Fruit fly (Drosophila melanogaster): Measurements from ENCODE around the gene Hsp67Bc.

Hsp67Bc gene

DNA sequence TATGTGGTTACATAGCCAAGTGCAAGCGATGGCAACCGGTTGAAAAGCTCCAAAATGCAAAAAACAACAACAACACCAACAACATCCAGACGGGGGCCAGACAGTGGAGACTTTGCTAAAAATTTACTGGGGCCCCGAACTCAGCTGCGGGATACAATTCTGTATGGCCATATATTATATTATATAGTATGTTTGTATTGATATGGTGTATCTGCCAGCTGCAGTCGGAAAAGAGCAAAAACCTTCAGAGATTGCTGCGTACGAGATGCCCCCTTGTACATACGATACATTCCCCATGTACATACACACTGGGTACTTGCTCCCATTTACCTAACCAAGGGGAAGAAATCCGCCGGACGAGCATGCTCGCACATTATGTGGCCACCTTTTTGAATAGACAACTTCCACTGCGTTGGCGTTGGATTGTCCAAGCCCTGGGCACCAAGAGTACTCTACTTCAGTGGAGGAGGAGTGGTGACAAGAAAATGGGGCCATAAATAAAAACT lies 8.1 kb upstream of the Hsp67Bc start:
- TF ChIP-seq chn (GFP tag; optimal IDR thresholded peaks at IDR 0.05) (no peak), Hr78 (GFP tag; optimal IDR thresholded peaks at IDR 0.05) (no peak), lov (optimal IDR thresholded peaks at IDR 0.05) (no peak), lov (GFP tag; IDR thresholded peaks at IDR 0.05) (no peak), CG17912 (GFP tag; optimal IDR thresholded peaks at IDR 0.05) (peak; percentile 12), Atf6 (GFP tag; IDR thresholded peaks at IDR 0.05) (no peak), Drgx (GFP tag; IDR thresholded peaks at IDR 0.05) (peak; percentile 2; the same call in 1 of the 2 replicates), Med (GFP tag) (peak; percentile 30), Pdp1 (GFP tag; optimal IDR thresholded peaks at IDR 0.05) (peak in 1 of 2 experiments; percentile 16), pum (GFP tag; optimal IDR thresholded peaks at IDR 0.05) (no peak), eyg (GFP tag; optimal IDR thresholded peaks at IDR 0.05) (no peak), CG9437 (GFP tag; optimal IDR thresholded peaks at IDR 0.05) (no peak), CG18599 (GFP tag; optimal IDR thresholded peaks at IDR 0.05) (no peak), CG18011 (GFP tag; optimal IDR thresholded peaks at IDR 0.05) (peak; percentile 9), CG8765 (GFP tag; IDR thresholded peaks at IDR 0.05) (no peak), B-H1 (GFP tag; IDR thresholded peaks at IDR 0.05) (no peak), CG14050 (GFP tag; IDR thresholded peaks at IDR 0.05) (no peak), nom (GFP tag; optimal IDR thresholded peaks at IDR 0.05) (peak; percentile 41), Doc3 (GFP tag; IDR thresholded peaks at IDR 0.05; ENCODE audit: partially characterized antibody) (0 out of 3 replicates have a peak, but pooled peaks have one; percentile 19), lbe (GFP tag; optimal IDR thresholded peaks at IDR 0.05) (peak; percentile 16), CG15696 (tag; optimal IDR thresholded peaks at IDR 0.05) (no peak), CG9727 (GFP tag; optimal IDR thresholded peaks at IDR 0.05) (no peak), Mrtf (GFP tag; IDR thresholded peaks at IDR 0.05) (no peak)

DNA sequence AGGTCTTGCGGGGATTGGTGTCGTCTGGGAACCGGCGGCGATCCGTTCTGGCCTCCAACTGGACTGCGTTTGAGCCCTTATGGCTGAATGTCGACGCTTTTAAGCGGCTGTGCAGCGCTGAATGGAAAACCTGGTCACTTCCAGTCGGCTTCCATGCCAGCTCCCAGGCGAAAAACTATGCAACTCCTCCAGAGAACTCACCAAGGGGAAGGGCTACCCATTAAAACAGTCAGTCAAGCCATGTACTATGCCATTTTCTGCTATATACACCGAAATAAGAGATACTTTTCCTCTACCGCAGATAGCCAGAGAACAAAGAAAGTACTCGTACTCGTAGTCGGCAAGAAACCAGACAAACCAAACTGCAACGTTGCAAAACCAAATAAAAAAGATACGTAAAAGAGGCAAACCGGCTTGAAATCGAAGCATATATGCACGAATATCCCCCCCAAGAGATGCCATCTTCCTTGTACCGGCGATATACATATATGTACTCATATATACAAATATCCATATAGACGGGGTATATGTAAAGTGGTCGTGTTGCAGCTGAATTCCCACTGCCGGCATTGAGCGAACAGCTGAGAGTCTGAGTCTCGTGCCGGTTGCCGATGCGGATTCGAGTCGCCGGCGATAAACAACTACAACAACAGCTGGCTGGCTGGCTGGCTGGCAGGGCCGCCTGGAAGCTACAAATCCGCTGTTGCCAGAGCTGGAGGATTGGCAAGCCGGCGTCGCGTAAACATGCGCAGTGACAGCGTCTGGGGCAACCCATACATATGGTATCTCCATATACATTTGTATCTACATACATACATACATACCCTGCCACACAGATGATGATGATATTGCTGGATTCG lies 7.4 kb upstream of the Hsp67Bc start, which contains the start of gene Hsp67Ba:
TSS of gene Hsp67Ba (minus strand) at position 51 of the 860 bp plus-strand sequence.
- TF ChIP-seq Side (GFP tag; optimal IDR thresholded peaks at IDR 0.05): no peak
- TF ChIP-seq CG10959 (GFP tag; IDR thresholded peaks at IDR 0.05): no peak
- TF ChIP-seq twi (tag; optimal IDR thresholded peaks at IDR 0.05): peak; percentile 58
- TF ChIP-seq B-H2 (GFP tag; optimal IDR thresholded peaks at IDR 0.05): peak; percentile 24
- TF ChIP-seq Opbp (GFP tag; IDR thresholded peaks at IDR 0.05; ENCODE audit: partially characterized antibody): no peak
- TF ChIP-seq nom (GFP tag; optimal IDR thresholded peaks at IDR 0.05): peak; percentile 49
- no peak for TF ChIP-seq E2f2 (GFP tag; IDR thresholded peaks at IDR 0.05)
- TF ChIP-seq Med (GFP tag): peak; percentile 50
- peak; percentile 29; the same call in 1 of the 2 replicates for TF ChIP-seq Drgx (GFP tag; IDR thresholded peaks at IDR 0.05)
- TF ChIP-seq Nf-YC (tag; optimal IDR thresholded peaks at IDR 0.05): peak; percentile 34
- TF ChIP-seq CG34422 (GFP tag; IDR thresholded peaks at IDR 0.05): peak; percentile 60; the same call in 1 of the 3 replicates
- TF ChIP-seq Deaf1 (tag; optimal IDR thresholded peaks at IDR 0.05): peak; percentile 53
- peak in 1 of 2 experiments; percentile 39 for TF ChIP-seq crp (GFP tag; optimal IDR thresholded peaks at IDR 0.05)
- peak; percentile 47 for TF ChIP-seq corto (GFP tag; optimal IDR thresholded peaks at IDR 0.05)
- no peak for TF ChIP-seq oc (tag; optimal IDR thresholded peaks at IDR 0.05)
- peak; percentile 56 for TF ChIP-seq ewg (GFP tag; optimal IDR thresholded peaks at IDR 0.05)
- TF ChIP-seq CG10543 (GFP tag; optimal IDR thresholded peaks at IDR 0.05): peak; percentile 17
- no peak for TF ChIP-seq CG2129 (GFP tag; IDR thresholded peaks at IDR 0.05; ENCODE audit: partially characterized antibody)
- TF ChIP-seq pzg (GFP tag; optimal IDR thresholded peaks at IDR 0.05): no peak
- no peak for TF ChIP-seq CG17359 (tag; optimal IDR thresholded peaks at IDR 0.05)
- TF ChIP-seq CG7786 (GFP tag; optimal IDR thresholded peaks at IDR 0.05): no peak

Data from whole organism, embryonic.